Worm (Caenorhabditis elegans) whole organism, early embryonic: ENCODE measurements around the gene tbc-6.
A peak's percentile ranks its signal among the peaks of the same experiment; 100 is the strongest.

Source experiments
- B0310.2 ChIP-seq: sonication (generic microtip); optimal IDR thresholded peaks from 2 replicates; lab custom pipeline; 2016; ENCODE audit warnings: mild to moderate bottlenecking, missing genetic modification characterization, missing compliant biosample characterization
- F13C5.2 ChIP-seq: sonication (generic microtip); optimal IDR thresholded peaks from 2 replicates; lab custom pipeline; 2017; ENCODE audit warnings: mild to moderate bottlenecking, missing genetic modification characterization, inconsistent platforms, missing compliant biosample characterization
- ama-1 ChIP-seq: fragments of 150-350 bp; optimal IDR thresholded peaks from 2 replicates; lab custom pipeline; 2014
- ceh-36 ChIP-seq: sonication (generic microtip); optimal IDR thresholded peaks from 2 replicates; lab custom pipeline; 2016; ENCODE audit warnings: missing genetic modification characterization, inconsistent platforms, missing compliant biosample characterization
- ets-7 ChIP-seq: sonication (generic microtip); optimal IDR thresholded peaks from 2 replicates; lab custom pipeline; 2016; ENCODE audit warnings: missing genotype, missing genetic modification characterization, missing compliant biosample characterization
- flt-1 ChIP-seq: fragments of 200-800 bp; sonication (Bioruptor generic); IDR thresholded peaks from 2 replicates; pipeline ENCODE4 v1.3.6; 2022; ENCODE audit warnings: missing genetic modification characterization, missing compliant biosample characterization
- pes-1 ChIP-seq: fragments of 200-800 bp; sonication (Bioruptor generic); IDR thresholded peaks from 2 replicates; pipeline ENCODE4 v1.3.6; 2022; ENCODE audit warnings: missing genetic modification reagents, missing genetic modification characterization, missing compliant biosample characterization
- sea-1 ChIP-seq: fragments of 200-800 bp; sonication (Bioruptor generic); conservative IDR thresholded peaks from 2 replicates; pipeline ENCODE4 v1.3.6; 2022; ENCODE audit warnings: missing genetic modification characterization, missing compliant biosample characterization

ce11 chrII:6830012-6830411 lies 17.9 kb upstream of the tbc-6 start:
- TF ChIP-seq ama-1 (lab: Kevin White, UChicago) (no peak), sea-1 (GFP tag; lab: Robert Waterston, UW) (no peak), ets-7 (no peak), B0310.2 (tag; lab: Kevin White, UChicago) (no peak), flt-1 (GFP tag; lab: Robert Waterston, UW) (no peak), F13C5.2 (tag; lab: Kevin White, UChicago) (no peak), ceh-36 (tag; lab: Kevin White, UChicago) (peak; percentile 45), pes-1 (GFP tag; lab: Robert Waterston, UW) (no peak)
